Worm (Caenorhabditis elegans): ENCODE measurements around the gene lon-1.

The lon-1 gene

DNA sequence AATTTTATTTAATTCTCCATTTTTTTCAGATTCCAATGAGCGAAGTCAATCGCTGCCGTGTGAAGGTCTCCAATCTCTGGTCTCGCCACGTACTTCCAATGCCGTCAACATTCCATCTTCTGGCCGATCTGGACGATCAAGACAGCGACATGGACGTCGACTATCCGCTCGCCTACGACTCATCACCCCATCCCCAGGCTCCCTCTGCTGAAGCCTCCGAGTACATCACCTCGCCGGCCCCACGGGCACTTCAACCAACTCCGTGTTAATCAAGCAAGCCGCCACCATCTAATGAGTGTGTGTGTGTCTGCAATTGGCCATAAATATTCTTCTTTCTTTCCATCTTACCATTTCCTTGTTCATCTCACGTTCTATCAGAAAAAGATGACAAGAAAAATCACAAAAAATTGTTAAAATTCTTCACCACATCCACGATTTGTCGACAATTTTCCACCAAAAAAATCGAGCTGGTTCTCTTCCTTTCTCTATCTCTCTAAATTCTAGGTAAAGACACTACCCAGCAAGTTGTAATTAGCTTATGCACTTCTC is 31.3 kb downstream of the lon-1 start:
- TF ChIP-seq tab-1 (GFP tag; IDR thresholded peaks at IDR 0.05) (0 out of 2 replicates have a peak, but pooled peaks have one; percentile 9), ref-1 (GFP tag; conservative IDR thresholded peaks at IDR 0.05) (no peak)

DNA sequence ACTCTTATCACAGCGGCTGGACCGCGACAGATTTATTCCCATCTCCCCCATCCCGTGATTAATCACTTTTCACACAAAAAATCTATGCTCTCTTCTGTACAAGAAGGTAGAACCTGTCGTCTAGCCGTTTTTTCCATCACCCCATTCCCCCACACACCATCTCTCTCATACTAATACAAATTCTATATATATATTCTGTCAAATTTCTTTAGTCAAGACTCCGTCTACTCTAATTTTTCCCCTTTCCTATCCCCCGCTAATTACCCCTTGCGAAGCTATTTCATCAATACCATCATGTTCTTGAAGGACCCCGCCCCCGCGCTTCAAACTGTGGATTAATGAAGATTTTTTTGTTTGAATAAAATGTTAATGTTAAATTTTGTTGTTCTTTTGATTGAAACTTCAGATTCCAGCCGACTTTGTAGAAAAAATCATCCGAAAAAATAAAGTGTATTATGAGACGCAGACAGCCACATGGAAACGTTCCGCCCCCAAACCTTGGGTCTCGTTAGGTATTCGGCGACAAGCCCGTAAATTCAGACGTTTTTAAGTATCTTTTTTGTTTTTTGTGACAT is 31.8 kb downstream of the lon-1 start:
- TF ChIP-seq ztf-23 (GFP tag; IDR thresholded peaks at IDR 0.05) (0 out of 2 replicates have a peak, but pooled peaks have one; percentile 52), klf-2 (GFP tag; conservative IDR thresholded peaks at IDR 0.05) (no peak)

DNA sequence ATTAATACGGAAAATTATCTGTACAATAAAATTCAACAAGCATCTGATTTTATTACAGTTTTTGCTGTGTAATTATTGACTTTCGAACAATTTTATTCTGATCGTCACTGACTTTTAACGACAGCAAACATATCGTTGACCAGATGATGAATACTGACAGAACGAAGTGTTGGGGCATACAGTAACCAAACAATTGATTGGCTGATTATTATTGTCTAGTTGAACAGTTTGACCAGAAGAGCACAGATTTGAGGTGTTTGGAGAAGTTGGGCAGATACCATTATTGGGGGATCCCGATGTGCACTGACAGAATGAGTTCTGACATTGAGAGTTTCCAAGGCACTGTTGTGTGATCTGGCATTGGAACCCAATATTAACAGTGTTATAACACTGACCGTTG is 32.7 kb downstream of the lon-1 start:
- TF ChIP-seq T22C8.4 (GFP tag; IDR thresholded peaks at IDR 0.05) (no peak), flt-1 (GFP tag; IDR thresholded peaks at IDR 0.05) (no peak), klf-2 (GFP tag; conservative IDR thresholded peaks at IDR 0.05) (no peak), tab-1 (GFP tag; IDR thresholded peaks at IDR 0.05) (no peak), ztf-23 (GFP tag; IDR thresholded peaks at IDR 0.05) (no peak), med-1 (GFP tag; optimal IDR thresholded peaks at IDR 0.05; ENCODE audit: insufficient read depth) (no peak), ztf-29 (GFP tag; IDR thresholded peaks at IDR 0.05) (no peak), ref-1 (GFP tag; conservative IDR thresholded peaks at IDR 0.05) (no peak), cog-1 (tag; optimal IDR thresholded peaks at IDR 0.05) (no peak)

DNA sequence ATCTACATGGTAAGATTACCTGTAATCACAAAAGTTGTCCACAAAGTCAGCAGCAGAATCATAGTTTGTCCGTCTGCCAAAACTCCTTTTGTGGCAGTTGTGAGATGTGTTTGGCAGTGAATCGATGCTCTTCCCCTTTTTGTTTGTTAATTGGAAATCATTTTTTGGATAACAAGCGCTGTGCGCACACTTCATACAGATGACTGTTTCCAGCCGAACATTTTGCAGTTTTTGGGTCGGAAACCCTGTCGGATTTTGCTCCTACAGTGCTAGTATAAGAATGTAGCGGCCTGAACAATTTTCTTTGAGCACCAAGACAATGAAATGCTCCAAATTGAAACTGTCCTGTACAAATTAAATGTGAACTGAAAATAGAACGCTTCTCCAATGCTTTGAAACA is 34.4 kb downstream of the lon-1 start, which contains the start of gene D1044.7:
Gene D1044.7 (minus strand): TSS at position 101 of the 400 bp plus-strand sequence.
- no peak for TF ChIP-seq ref-1 (GFP tag; conservative IDR thresholded peaks at IDR 0.05)
- no peak for TF ChIP-seq ztf-29 (GFP tag; IDR thresholded peaks at IDR 0.05)
- TF ChIP-seq tab-1 (GFP tag; IDR thresholded peaks at IDR 0.05): no peak
- TF ChIP-seq ztf-23 (GFP tag; IDR thresholded peaks at IDR 0.05): no peak
- TF ChIP-seq med-1 (GFP tag; optimal IDR thresholded peaks at IDR 0.05; ENCODE audit: insufficient read depth): no peak
- TF ChIP-seq klf-2 (GFP tag; conservative IDR thresholded peaks at IDR 0.05): no peak
- TF ChIP-seq T22C8.4 (GFP tag; IDR thresholded peaks at IDR 0.05): no peak
- no peak for TF ChIP-seq cog-1 (tag; optimal IDR thresholded peaks at IDR 0.05)
- no peak for TF ChIP-seq flt-1 (GFP tag; IDR thresholded peaks at IDR 0.05)

DNA sequence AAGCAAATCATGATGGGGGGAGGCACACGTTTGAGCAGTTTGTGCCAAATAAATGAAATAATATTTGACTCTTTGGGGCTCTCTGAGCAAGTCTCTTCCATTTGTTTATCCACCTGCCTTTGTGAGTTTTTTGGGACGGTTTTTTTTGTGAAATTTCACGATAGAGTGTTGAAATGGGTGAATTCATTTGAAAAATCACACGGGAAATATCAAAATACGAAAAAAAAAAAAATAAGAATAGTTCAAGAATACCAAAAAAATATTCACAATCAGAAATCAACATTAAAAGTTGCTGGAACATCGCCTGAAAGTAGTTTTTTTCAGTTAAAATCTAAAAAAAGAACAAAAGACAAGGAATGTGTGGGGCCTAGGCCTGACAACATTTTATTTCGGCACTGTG is 38.2 kb downstream of the lon-1 start, which contains the start of gene pqn-25:
Gene pqn-25 (minus strand): TSS at position 101 of the 400 bp plus-strand sequence.
- TF ChIP-seq ztf-29 (GFP tag; IDR thresholded peaks at IDR 0.05) (no peak), tab-1 (GFP tag; IDR thresholded peaks at IDR 0.05) (no peak), flt-1 (GFP tag; IDR thresholded peaks at IDR 0.05) (no peak)

DNA sequence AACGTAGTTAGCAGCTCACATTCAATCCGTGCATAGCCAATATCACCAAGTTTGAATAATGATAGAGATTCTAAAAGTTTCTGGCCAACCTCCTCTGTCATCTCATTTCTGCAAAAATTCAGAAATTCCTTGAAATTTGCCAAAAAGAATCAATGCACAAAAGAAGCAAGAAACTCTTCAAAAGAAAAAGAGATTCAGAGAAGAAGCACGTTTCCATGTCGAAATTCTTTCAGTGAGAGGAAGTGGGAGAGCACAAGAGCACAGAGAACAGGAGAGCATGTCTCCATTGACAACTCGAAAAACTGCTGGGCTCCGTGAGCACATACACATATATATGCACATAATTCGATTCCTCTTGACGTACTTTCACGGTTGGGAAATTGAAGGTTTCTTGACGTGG is 43.1 kb downstream of the lon-1 start, which contains the start of gene nekl-4:
Gene nekl-4 (minus strand): TSS at position 101 of the 400 bp plus-strand sequence.
- no peak for TF ChIP-seq klf-2 (GFP tag; conservative IDR thresholded peaks at IDR 0.05)
- no peak for TF ChIP-seq cog-1 (tag; optimal IDR thresholded peaks at IDR 0.05)
- TF ChIP-seq med-1 (GFP tag; optimal IDR thresholded peaks at IDR 0.05; ENCODE audit: insufficient read depth): no peak
- no peak for TF ChIP-seq tab-1 (GFP tag; IDR thresholded peaks at IDR 0.05)

DNA sequence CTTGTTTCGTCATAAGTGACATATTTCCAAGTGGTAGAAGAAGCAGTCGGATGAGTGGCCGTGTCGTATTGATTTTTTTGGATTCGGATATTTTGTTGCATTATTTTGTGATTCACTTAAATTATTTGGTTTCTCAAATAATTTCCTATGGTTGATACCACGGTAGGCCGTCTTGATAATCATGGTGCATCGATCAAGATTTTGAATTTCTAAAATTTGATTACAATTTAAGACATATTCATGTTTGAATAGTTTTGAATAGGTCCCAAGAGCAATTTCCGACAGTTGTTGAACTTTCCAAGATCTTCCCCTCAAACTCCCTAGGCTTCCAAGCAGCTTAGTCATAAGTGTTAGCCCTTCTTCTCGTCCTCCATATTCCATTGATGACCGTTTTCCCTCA is 47.7 kb downstream of the lon-1 start, which contains the start of gene D1044.4:
Gene D1044.4 (minus strand): TSS at position 101 of the 400 bp plus-strand sequence.
- TF ChIP-seq cog-1 (tag; optimal IDR thresholded peaks at IDR 0.05) (no peak), tab-1 (GFP tag; IDR thresholded peaks at IDR 0.05) (no peak), klf-2 (GFP tag; conservative IDR thresholded peaks at IDR 0.05) (no peak), ztf-23 (GFP tag; IDR thresholded peaks at IDR 0.05) (no peak)

DNA sequence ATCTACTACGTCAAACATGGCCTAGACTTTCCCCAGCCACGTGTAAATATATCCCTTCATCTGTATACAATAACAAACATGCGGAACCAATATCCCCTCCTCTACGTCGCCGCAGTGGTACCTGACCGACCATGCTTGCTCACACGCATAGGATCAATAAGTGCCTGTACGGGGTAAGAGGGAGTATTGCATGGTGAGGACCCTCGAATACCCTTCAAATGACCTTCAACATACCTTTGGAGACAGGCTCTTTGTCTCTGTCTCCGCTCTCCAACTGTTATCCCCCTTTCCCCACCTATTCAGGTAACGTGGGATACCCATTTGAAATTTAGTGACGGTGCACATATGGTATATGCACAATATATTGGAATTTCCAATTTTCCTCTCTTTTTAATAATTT is 51.7 kb downstream of the lon-1 start, which contains the start of gene dex-1:
Gene dex-1 (plus strand): TSS at position 132 of the 400 bp plus-strand sequence.
- no peak for TF ChIP-seq ref-1 (GFP tag; conservative IDR thresholded peaks at IDR 0.05)
- TF ChIP-seq klf-2 (GFP tag; conservative IDR thresholded peaks at IDR 0.05): no peak
- no peak for TF ChIP-seq cog-1 (tag; optimal IDR thresholded peaks at IDR 0.05)
- no peak for TF ChIP-seq tab-1 (GFP tag; IDR thresholded peaks at IDR 0.05)
- no peak for TF ChIP-seq T22C8.4 (GFP tag; IDR thresholded peaks at IDR 0.05)
- no peak for TF ChIP-seq ztf-23 (GFP tag; IDR thresholded peaks at IDR 0.05)
- no peak for TF ChIP-seq med-1 (GFP tag; optimal IDR thresholded peaks at IDR 0.05; ENCODE audit: insufficient read depth)
- no peak for TF ChIP-seq flt-1 (GFP tag; IDR thresholded peaks at IDR 0.05)
- TF ChIP-seq ztf-29 (GFP tag; IDR thresholded peaks at IDR 0.05): no peak

Data from whole organism, midembryonic.